Fruit fly (Drosophila melanogaster): ENCODE results near the gene CG13074.

The CG13074 gene

dm6 chr3L:16045831-16046336, 51.4 kb downstream of the CG13074 start:
- TF ChIP-seq CG15710 (tag; optimal IDR thresholded peaks at IDR 0.05): peak; percentile 95
- TF ChIP-seq CG8301 (tag; optimal IDR thresholded peaks at IDR 0.05): peak; percentile 94
- peak; percentile 94 for TF ChIP-seq fd96Ca (GFP tag; IDR thresholded peaks at IDR 0.05)
- TF ChIP-seq CG10348 (GFP tag; IDR thresholded peaks at IDR 0.05): peak; percentile 60
- TF ChIP-seq gl (tag; optimal IDR thresholded peaks at IDR 0.05): peak; percentile 92
- TF ChIP-seq EcR (GFP tag; optimal IDR thresholded peaks at IDR 0.05): peak; percentile 19
- peak; percentile 81 for TF ChIP-seq D1 (tag; optimal IDR thresholded peaks at IDR 0.05)
- TF ChIP-seq CG9948 (tag; optimal IDR thresholded peaks at IDR 0.05): peak; percentile 91
- TF ChIP-seq Ets98B (GFP tag; IDR thresholded peaks at IDR 0.05): peak; percentile 96
- peak; percentile 80 for TF ChIP-seq Snoo (tag; optimal IDR thresholded peaks at IDR 0.05)
- TF ChIP-seq CG14655 (GFP tag; optimal IDR thresholded peaks at IDR 0.05): peak; percentile 91
- peak; percentile 97 for TF ChIP-seq CG4496 (GFP tag; IDR thresholded peaks at IDR 0.05)
- peak; percentile 94 for TF ChIP-seq CG8159 (tag; optimal IDR thresholded peaks at IDR 0.05)
- peak; percentile 97 for TF ChIP-seq CG12605 (GFP tag; IDR thresholded peaks at IDR 0.05)
- peak; percentile 94 for TF ChIP-seq CG17806 (tag; optimal IDR thresholded peaks at IDR 0.05)
- peak; percentile 64 for TF ChIP-seq CG13204 (GFP tag; optimal IDR thresholded peaks at IDR 0.05)
- peak; percentile 95 for TF ChIP-seq Pif1B (GFP tag; optimal IDR thresholded peaks at IDR 0.05)
- TF ChIP-seq Pif1A (GFP tag; optimal IDR thresholded peaks at IDR 0.05): peak; percentile 97
- TF ChIP-seq CG32121 (GFP tag; IDR thresholded peaks at IDR 0.05): peak; percentile 96
- peak; percentile 84 for TF ChIP-seq rn (GFP tag; IDR thresholded peaks at IDR 0.05)
- TF ChIP-seq CG34367 (tag; optimal IDR thresholded peaks at IDR 0.05): peak; percentile 95
